Worm (Caenorhabditis elegans) whole organism, mixed stage, embryonic: ENCODE data around the gene srh-167.
"Not testable (repeated sequence)": the region's sequence is repeated elsewhere in the genome, so short reads cannot be mapped to it uniquely, and the experiment has no call there.

Source experiments
- bed-3 ChIP-seq: fragments of 200-800 bp; sonication (Bioruptor generic); optimal IDR thresholded peaks from 3 replicates; lab custom pipeline; 2018; ENCODE audit warnings: mild to moderate bottlenecking, missing genetic modification characterization, moderate library complexity, missing compliant biosample characterization
- ham-2 ChIP-seq: fragments of 200-800 bp; sonication (Bioruptor generic); optimal IDR thresholded peaks from 2 replicates; lab custom pipeline; 2018; ENCODE audit warnings: mild to moderate bottlenecking, missing genetic modification characterization, missing compliant biosample characterization
- mep-1 ChIP-seq: fragments of 150-350 bp; optimal IDR thresholded peaks from 2 replicates; lab custom pipeline; 2017; ENCODE audit warnings: missing biosample characterization, missing genetic modification reagents, missing genetic modification characterization, inconsistent platforms
- nhr-2 ChIP-seq: fragments of 150-350 bp; optimal IDR thresholded peaks from 2 replicates; lab custom pipeline; 2014; ENCODE audit warnings: missing biosample characterization, missing genetic modification characterization
- nhr-76 ChIP-seq: sonication (generic microtip); optimal IDR thresholded peaks from 2 replicates; lab custom pipeline; 2017; ENCODE audit warnings: missing biosample characterization, missing genetic modification characterization
- sem-2 ChIP-seq: fragments of 200-800 bp; sonication (Bioruptor generic); optimal IDR thresholded peaks from 2 replicates; lab custom pipeline; 2018; ENCODE audit warnings: mild to moderate bottlenecking, missing genetic modification characterization, missing compliant biosample characterization
- unc-39 ChIP-seq: fragments of 150-350 bp; optimal IDR thresholded peaks from 2 replicates; lab custom pipeline; 2014; ENCODE audit warnings: missing biosample characterization, missing genetic modification characterization

The srh-167 gene

DNA sequence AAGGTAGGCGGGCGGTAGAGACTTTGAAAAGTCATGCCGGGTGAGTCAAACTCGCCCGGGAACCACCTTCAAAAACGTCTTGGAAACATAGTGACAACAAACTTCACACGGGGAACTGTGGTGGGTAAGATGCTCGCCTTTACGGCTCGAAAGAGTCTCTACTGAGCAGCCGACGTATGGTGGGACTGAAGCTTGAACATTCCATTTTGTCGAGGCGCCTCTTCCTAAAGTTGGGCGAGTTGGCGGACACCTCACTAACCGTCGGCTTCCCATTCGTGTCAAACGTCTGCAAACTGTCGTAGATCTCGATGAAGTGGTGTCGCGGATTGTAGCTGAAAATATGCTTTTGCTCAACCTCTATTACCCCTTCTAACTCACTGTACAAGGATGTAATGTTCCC, 49.4 kb downstream of the srh-167 start:
- no peak for TF ChIP-seq mep-1 (tag; lab: Kevin White, UChicago)
- no peak for TF ChIP-seq nhr-2 (tag; lab: Kevin White, UChicago)
- TF ChIP-seq unc-39 (tag; lab: Kevin White, UChicago), result no peak
- TF ChIP-seq sem-2 (GFP tag; lab: Kevin White, UChicago), result no peak
- TF ChIP-seq, all 35 proteins: peak for 0

- TF ChIP-seq nhr-76 (tag; lab: Kevin White, UChicago); ham-2 (GFP tag; lab: Kevin White, UChicago); bed-3 (GFP tag; lab: Kevin White, UChicago): not testable (repeated sequence)
- TF ChIP-seq, all 35 proteins: peak for 0; not testable (repeated sequence) for 35
Measured at ce11 chrV:16383729-16384128, 50.2 kb downstream of the srh-167 start, which contains the start of gene F13A7.7. Gene F13A7.7, minus strand, starts transcription at chrV:16383829.
